Worm (Caenorhabditis elegans): ENCODE results near the gene spp-8.
A peak's percentile ranks its signal among the peaks of the same experiment; 100 is the strongest.

spp-8 gene

DNA sequence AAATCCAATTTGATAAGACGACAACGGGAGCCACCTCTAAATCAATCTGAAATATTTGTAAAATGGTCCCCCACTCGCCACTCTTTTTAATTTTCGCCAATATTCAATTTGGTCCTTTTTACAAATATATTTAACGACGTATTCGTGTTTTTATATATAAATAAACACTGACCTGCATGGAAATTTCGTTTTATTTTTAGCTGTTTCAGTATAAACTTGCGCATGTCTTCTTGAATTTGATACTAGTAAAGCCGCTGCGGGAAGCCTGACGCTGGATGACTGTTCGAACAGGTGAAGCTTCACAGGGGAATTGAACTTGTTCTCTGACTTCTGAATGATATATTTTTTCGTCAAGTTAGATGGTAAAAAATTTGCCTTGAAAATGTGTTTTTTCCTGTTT, 33.1 kb downstream of the spp-8 start:
- TF ChIP-seq vab-15 (tag; optimal IDR thresholded peaks at IDR 0.05) (no peak), hpl-2 (GFP tag; optimal IDR thresholded peaks at IDR 0.05) (no peak), rnt-1 (tag; optimal IDR thresholded peaks at IDR 0.05) (no peak), zip-4 (GFP tag; optimal IDR thresholded peaks at IDR 0.05) (no peak), unc-130 (tag; optimal IDR thresholded peaks at IDR 0.05) (no peak), hlh-4 (tag; optimal IDR thresholded peaks at IDR 0.05) (no peak), unc-98 (GFP tag; IDR thresholded peaks at IDR 0.05) (no peak)

DNA sequence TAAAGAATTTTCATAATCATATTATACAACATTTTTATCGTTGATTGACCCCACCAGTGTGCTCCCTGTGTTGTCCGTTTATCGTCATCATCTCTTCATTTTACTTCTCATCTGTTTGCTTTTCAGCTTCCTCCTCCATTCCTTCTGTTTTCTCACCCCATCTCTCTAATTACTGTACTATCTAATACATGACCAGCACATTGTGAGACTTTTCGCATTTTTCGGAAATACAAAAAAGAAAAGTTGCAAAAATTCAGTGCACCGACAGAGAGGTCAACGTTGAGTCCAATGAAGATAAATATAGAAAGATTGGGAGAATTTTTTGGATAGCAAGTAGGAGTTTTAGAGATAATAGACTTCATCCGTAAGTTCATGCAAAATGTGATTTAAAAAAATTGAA, 38.5 kb downstream of the spp-8 start:
- no peak for TF ChIP-seq sup-37 (GFP tag; optimal IDR thresholded peaks at IDR 0.05)
- TF ChIP-seq efl-1 (optimal IDR thresholded peaks at IDR 0.05): no peak
- TF ChIP-seq efl-1 (GFP tag; optimal IDR thresholded peaks at IDR 0.05 in 1 of 2): peak in 1 of 2 experiments; percentile 57
- TF ChIP-seq nhr-11 (tag; optimal IDR thresholded peaks at IDR 0.05): no peak
- no peak for TF ChIP-seq irx-1 (tag; optimal IDR thresholded peaks at IDR 0.05)

DNA sequence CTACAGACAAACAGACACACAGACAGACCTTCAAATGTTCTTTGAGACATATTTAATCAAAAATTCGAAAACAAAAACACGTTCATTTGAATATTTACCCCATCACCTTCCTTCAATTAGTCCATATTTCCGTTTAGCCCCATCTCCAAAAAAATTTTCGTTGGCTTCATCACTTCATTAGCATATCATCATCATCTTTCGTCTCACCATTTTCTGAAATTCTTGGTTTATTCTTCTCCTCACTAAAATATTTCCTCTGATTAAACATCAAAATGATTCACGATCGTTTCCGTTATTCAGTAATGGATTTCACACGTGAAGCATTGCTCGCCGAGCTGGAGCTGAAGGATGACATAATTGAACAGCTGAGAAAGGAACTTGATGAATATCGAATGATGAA, 39.1 kb downstream of the spp-8 start, which contains the start of gene pkg-2:
Gene pkg-2 (plus strand): TSS at position 301 of the 400 bp plus-strand sequence.
- TF ChIP-seq aha-1 (tag; optimal IDR thresholded peaks at IDR 0.05) (no peak), ztf-4 (tag; optimal IDR thresholded peaks at IDR 0.05) (no peak), lin-39 (tag; optimal IDR thresholded peaks at IDR 0.05) (no peak), nhr-76 (tag; optimal IDR thresholded peaks at IDR 0.05) (no peak), xbp-1 (tag; optimal IDR thresholded peaks at IDR 0.05) (no peak), hlh-4 (tag; optimal IDR thresholded peaks at IDR 0.05) (no peak), ceh-82 (tag; optimal IDR thresholded peaks at IDR 0.05) (no peak), unc-30 (tag; optimal IDR thresholded peaks at IDR 0.05) (no peak), hpl-2 (GFP tag; optimal IDR thresholded peaks at IDR 0.05) (no peak), rnt-1 (tag; optimal IDR thresholded peaks at IDR 0.05) (no peak), lir-3 (tag; optimal IDR thresholded peaks at IDR 0.05; ENCODE audit: poor library complexity) (no peak), unc-86 (tag; optimal IDR thresholded peaks at IDR 0.05) (no peak), irx-1 (tag; optimal IDR thresholded peaks at IDR 0.05) (no peak), efl-1 (optimal IDR thresholded peaks at IDR 0.05) (no peak), efl-1 (GFP tag; optimal IDR thresholded peaks at IDR 0.05 in 1 of 2) (no peak), ces-1 (GFP tag; optimal IDR thresholded peaks at IDR 0.05) (no peak), F16B12.6 (tag; optimal IDR thresholded peaks at IDR 0.05) (no peak)

- no peak for TF ChIP-seq elt-3 (tag; optimal IDR thresholded peaks at IDR 0.05)
Measured at ce11 chrIV:8523981-8524380, 42.5 kb downstream of the spp-8 start.

DNA sequence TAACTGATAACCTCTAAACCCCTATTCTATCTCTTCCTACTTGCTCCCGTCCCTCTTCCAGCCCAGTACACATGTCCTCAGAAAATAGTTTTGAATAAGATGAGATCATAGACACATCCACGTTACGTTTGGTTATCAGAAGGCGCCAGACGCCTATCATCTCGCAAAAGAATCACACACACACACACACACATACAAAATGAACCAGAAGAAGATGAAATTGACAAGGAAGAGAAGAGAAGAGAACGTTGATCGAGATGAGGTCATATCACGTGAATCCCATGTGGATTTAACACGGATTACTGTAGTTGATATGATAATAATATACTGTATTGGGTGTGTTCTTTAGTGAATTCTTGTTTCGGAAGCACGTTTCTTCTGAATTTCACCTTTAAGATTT, 44.6 kb downstream of the spp-8 start:
- TF ChIP-seq vab-15 (tag; optimal IDR thresholded peaks at IDR 0.05) (no peak), jun-1 (tag; optimal IDR thresholded peaks at IDR 0.05) (no peak), nhr-47 (tag; optimal IDR thresholded peaks at IDR 0.05) (peak; percentile 61), tbx-2 (tag; optimal IDR thresholded peaks at IDR 0.05) (peak; percentile 82), efl-3 (GFP tag; optimal IDR thresholded peaks at IDR 0.05) (no peak), lin-15B (tag; optimal IDR thresholded peaks at IDR 0.05) (no peak), nhr-19 (GFP tag; conservative IDR thresholded peaks at IDR 0.05) (peak; percentile 88), fos-1 (tag; optimal IDR thresholded peaks at IDR 0.05) (no peak), irx-1 (tag; optimal IDR thresholded peaks at IDR 0.05) (peak; percentile 49), skn-1 (tag; optimal IDR thresholded peaks at IDR 0.05) (peak; percentile 1), tlp-1 (tag; optimal IDR thresholded peaks at IDR 0.05) (no peak), unc-62 (GFP tag; optimal IDR thresholded peaks at IDR 0.05) (no peak), fkh-10 (GFP tag; optimal IDR thresholded peaks at IDR 0.05) (no peak), C16A3.4 (tag; optimal IDR thresholded peaks at IDR 0.05) (peak; percentile 50), ceh-63 (GFP tag; optimal IDR thresholded peaks at IDR 0.05) (no peak), sox-4 (tag; optimal IDR thresholded peaks at IDR 0.05) (peak; percentile 39), snu-23 (GFP tag; optimal IDR thresholded peaks at IDR 0.05) (peak; percentile 85), C34B4.2 (tag; optimal IDR thresholded peaks at IDR 0.05) (no peak), swsn-7 (tag; optimal IDR thresholded peaks at IDR 0.05) (peak; percentile 44), Y116A8C.19 (tag; optimal IDR thresholded peaks at IDR 0.05; ENCODE audit: borderline replicate concordance) (no peak), lir-3 (tag; optimal IDR thresholded peaks at IDR 0.05; ENCODE audit: poor library complexity) (peak; percentile 32), nhr-71 (tag; optimal IDR thresholded peaks at IDR 0.05) (peak; percentile 94), lin-35 (GFP tag; optimal IDR thresholded peaks at IDR 0.05) (peak in 1 of 2 experiments; percentile 67), hlh-17 (GFP tag; optimal IDR thresholded peaks at IDR 0.05; ENCODE audit: borderline replicate concordance) (no peak), dsc-1 (tag; optimal IDR thresholded peaks at IDR 0.05) (no peak), ztf-4 (tag; optimal IDR thresholded peaks at IDR 0.05) (peak; percentile 71)

Measured in whole organism, L1 larva.